Fruit fly (Drosophila melanogaster) whole organism, embryonic: ENCODE results near the gene SerRS.

ENCODE experiments used
- Asciz ChIP-seq: fragments of 200-800 bp; sonication (Bioruptor generic); optimal IDR thresholded peaks from 2 replicates; lab custom pipeline; 2017; ENCODE audit warnings: missing biosample characterization, mild to moderate bottlenecking, missing genetic modification characterization, missing genetic modification reagents
- Awh ChIP-seq: fragments of 200-800 bp; sonication (Bioruptor generic); IDR thresholded peaks from 2 replicates; pipeline ENCODE4, ENCODE4 v1.3.6; 2022; ENCODE audit warnings: missing biosample characterization, missing genetic modification characterization
- Bdp1 ChIP-seq: fragments of 200-800 bp; sonication (Bioruptor generic); optimal IDR thresholded peaks from 3 replicates; lab custom pipeline; 2016; ENCODE audit warnings: missing biosample characterization, missing genetic modification characterization
- CG10321 ChIP-seq: fragments of 200-800 bp; sonication (Bioruptor generic); IDR thresholded peaks from 2 replicates; pipeline ENCODE4 v1.3.6; 2022; ENCODE audit warnings: missing biosample characterization, missing genetic modification characterization
- CG10543 ChIP-seq: fragments of 200-800 bp; sonication (Bioruptor generic); optimal IDR thresholded peaks from 3 replicates; lab custom pipeline; 2017; ENCODE audit warnings: missing biosample characterization, mild to moderate bottlenecking, missing genetic modification characterization, moderate library complexity
- CG11085 ChIP-seq: fragments of 200-800 bp; sonication (Bioruptor generic); IDR thresholded peaks from 2 replicates; pipeline ENCODE4 v1.3.6; 2022; ENCODE audit warnings: missing biosample characterization, missing genetic modification characterization
- CG11247 ChIP-seq: fragments of 200-800 bp; sonication (Bioruptor generic); IDR thresholded peaks from 2 replicates; pipeline ENCODE4 v1.3.6; 2022; ENCODE audit warnings: missing biosample characterization, missing genetic modification characterization
- CG12942 ChIP-seq: fragments of 200-800 bp; sonication (Bioruptor generic); optimal IDR thresholded peaks from 3 replicates; lab custom pipeline; 2016; ENCODE audit warnings: missing biosample characterization, missing genetic modification characterization
- CG1529 ChIP-seq: fragments of 200-800 bp; sonication (Bioruptor generic); optimal IDR thresholded peaks from 3 replicates; lab custom pipeline; 2018; ENCODE audit warnings: missing biosample characterization, missing genetic modification characterization
- CG16813 ChIP-seq: fragments of 200-800 bp; sonication (Bioruptor generic); IDR thresholded peaks from 3 replicates; pipeline ENCODE4 v1.3.6; 2022; ENCODE audit warnings: missing biosample characterization, missing genetic modification characterization; ENCODE audit not compliant: partially characterized antibody
- CG17829 ChIP-seq: fragments of 200-800 bp; optimal IDR thresholded peaks from 2 replicates; lab custom pipeline; 2019; ENCODE audit warnings: missing biosample characterization, mild to moderate bottlenecking, missing genetic modification characterization, moderate library complexity
- CG18262 ChIP-seq: fragments of 200-800 bp; optimal IDR thresholded peaks from 3 replicates; lab custom pipeline; 2019; ENCODE audit warnings: missing biosample characterization, mild to moderate bottlenecking, missing genetic modification characterization, moderate library complexity
- CG1832 ChIP-seq: fragments of 200-800 bp; sonication (Bioruptor generic); optimal IDR thresholded peaks from 2 replicates; lab custom pipeline; 2017; ENCODE audit warnings: missing biosample characterization, mild to moderate bottlenecking, missing genetic modification characterization, inconsistent platforms
- CG18764 ChIP-seq: fragments of 200-800 bp; sonication (Bioruptor generic); optimal IDR thresholded peaks from 3 replicates; lab custom pipeline; 2016; ENCODE audit warnings: missing biosample characterization, missing genetic modification characterization
- CG31441 ChIP-seq: fragments of 200-800 bp; sonication (Bioruptor generic); IDR thresholded peaks from 2 replicates; pipeline ENCODE4 v1.3.6; 2022; ENCODE audit warnings: missing biosample characterization, missing genetic modification characterization
- CG42726 ChIP-seq: fragments of 200-800 bp; sonication (Bioruptor generic); IDR thresholded peaks from 2 replicates; pipeline ENCODE4 v1.3.6; 2022; ENCODE audit warnings: missing biosample characterization, missing genetic modification characterization; ENCODE audit not compliant: partially characterized antibody
- CG4404 ChIP-seq: fragments of 200-800 bp; sonication (Bioruptor generic); IDR thresholded peaks from 2 replicates; pipeline ENCODE4 v1.3.6; 2022; ENCODE audit warnings: missing biosample characterization, missing genetic modification characterization
- CG5245 ChIP-seq: fragments of 200-800 bp; sonication (Bioruptor generic); optimal IDR thresholded peaks from 3 replicates; lab custom pipeline; 2016; ENCODE audit warnings: missing biosample characterization, missing genetic modification characterization
- CG6175 ChIP-seq: fragments of 200-800 bp; sonication (Bioruptor generic); IDR thresholded peaks from 3 replicates; pipeline ENCODE4 v1.3.6; 2022; ENCODE audit warnings: missing biosample characterization, missing genetic modification characterization
- CG8290 ChIP-seq, 3 experiments: fragments of 200-800 bp; sonication (Bioruptor generic); optimal IDR thresholded peaks; 2 replicates each; lab custom pipeline; 2016 to 2019; ENCODE audit warnings: missing biosample characterization in 3 of 3, missing genetic modification characterization in 3 of 3, mild to moderate bottlenecking in 2 of 3, moderate library complexity in 1 of 3
- CG8478 ChIP-seq: fragments of >200 bp; optimal IDR thresholded peaks from 2 replicates; lab custom pipeline; 2018
- CG9817 ChIP-seq: fragments of 200-800 bp; sonication (Bioruptor generic); optimal IDR thresholded peaks from 2 replicates; lab custom pipeline; 2018; ENCODE audit warnings: missing biosample characterization, mild to moderate bottlenecking, missing genetic modification characterization, moderate library complexity
- Dad ChIP-seq: fragments of 200-800 bp; sonication (Bioruptor generic); optimal IDR thresholded peaks from 3 replicates; lab custom pipeline; 2016; ENCODE audit warnings: missing biosample characterization, missing genetic modification characterization
- Doc2 ChIP-seq: fragments of 200-800 bp; sonication (Bioruptor generic); IDR thresholded peaks from 2 replicates; pipeline ENCODE4 v1.3.6; 2022; ENCODE audit warnings: missing biosample characterization, missing genetic modification characterization
- E2f2 ChIP-seq: fragments of 200-800 bp; sonication (Bioruptor generic); IDR thresholded peaks from 2 replicates; pipeline ENCODE4 v1.3.6; 2022; ENCODE audit warnings: missing biosample characterization, missing genetic modification characterization
- Fer1 ChIP-seq: fragments of 200-800 bp; sonication (Bioruptor generic); optimal IDR thresholded peaks from 2 replicates; lab custom pipeline; 2017; ENCODE audit warnings: missing biosample characterization, mild to moderate bottlenecking, missing genetic modification characterization
- HLH3B ChIP-seq: fragments of 200-800 bp; sonication (Bioruptor generic); IDR thresholded peaks from 2 replicates; pipeline ENCODE4 v1.3.6; 2022; ENCODE audit warnings: missing biosample characterization, missing genetic modification characterization
- Hr51 ChIP-seq, 2 experiments: fragments of 200-800 bp; sonication (Bioruptor generic); optimal IDR thresholded peaks; 2 replicates in 1 of 2; 3 replicates in 1 of 2; lab custom pipeline; 2016 to 2018; ENCODE audit warnings: missing biosample characterization in 2 of 2, missing genetic modification characterization in 2 of 2, mild to moderate bottlenecking in 1 of 2, moderate library complexity in 1 of 2
- Pdp1 ChIP-seq, 2 experiments: fragments of 200-800 bp; sonication (Bioruptor generic); optimal IDR thresholded peaks; 3 replicates each; lab custom pipeline; 2016; ENCODE audit warnings: missing biosample characterization in 2 of 2, missing genetic modification characterization in 2 of 2, mild to moderate bottlenecking in 1 of 2, moderate library complexity in 1 of 2
- Rfx ChIP-seq: fragments of 200-800 bp; sonication (Bioruptor generic); IDR thresholded peaks from 2 replicates; pipeline ENCODE4 v1.3.6; 2022; ENCODE audit warnings: missing biosample characterization, missing genetic modification characterization
- Tbp ChIP-seq: fragments of >200 bp; optimal IDR thresholded peaks from 2 replicates; lab custom pipeline; 2018; ENCODE audit warnings: missing biosample characterization, missing genetic modification characterization
- ab ChIP-seq: fragments of 200-800 bp; sonication (Bioruptor generic); optimal IDR thresholded peaks from 2 replicates; lab custom pipeline; 2016; ENCODE audit warnings: missing biosample characterization, missing genetic modification characterization
- ash1 ChIP-seq: fragments of 200-800 bp; sonication (Bioruptor generic); optimal IDR thresholded peaks from 2 replicates; lab custom pipeline; 2018; ENCODE audit warnings: missing biosample characterization, mild to moderate bottlenecking, missing genetic modification characterization
- br ChIP-seq: fragments of >200 bp; optimal IDR thresholded peaks from 2 replicates; lab custom pipeline; 2017
- chinmo ChIP-seq: fragments of 200-800 bp; sonication (Bioruptor generic); IDR thresholded peaks from 4 replicates; pipeline ENCODE4 v1.3.6; 2022; ENCODE audit warnings: missing biosample characterization, missing genetic modification characterization; ENCODE audit not compliant: partially characterized antibody
- crp ChIP-seq, 2 experiments: fragments of 200-800 bp; sonication (Bioruptor generic); optimal IDR thresholded peaks; 2 replicates in 1 of 2; 3 replicates in 1 of 2; lab custom pipeline; 2017; ENCODE audit warnings: missing biosample characterization in 2 of 2, missing genetic modification characterization in 2 of 2, mild to moderate bottlenecking in 1 of 2, moderate library complexity in 1 of 2
- dpn ChIP-seq, 2 experiments: fragments of 200-800 bp; sonication (Bioruptor generic); optimal IDR thresholded peaks; 3 replicates each; lab custom pipeline; 2016; ENCODE audit warnings: missing biosample characterization in 2 of 2, missing genetic modification characterization in 2 of 2
- en ChIP-seq: fragments of 200-800 bp; sonication (Bioruptor generic); optimal IDR thresholded peaks from 2 replicates; lab custom pipeline; 2016; ENCODE audit warnings: missing biosample characterization, missing genetic modification characterization
- fu2 ChIP-seq: fragments of 200-800 bp; sonication (Bioruptor generic); optimal IDR thresholded peaks from 2 replicates; lab custom pipeline; 2016; ENCODE audit warnings: missing biosample characterization, missing genetic modification characterization
- grn ChIP-seq: fragments of 200-800 bp; sonication (Bioruptor generic); optimal IDR thresholded peaks from 3 replicates; lab custom pipeline; 2017; ENCODE audit warnings: missing biosample characterization, missing genetic modification characterization
- hkb ChIP-seq, 2 experiments: fragments of 200-800 bp in 1 of 2; fragments of >200 bp in 1 of 2; sonication (Bioruptor generic) in 1 of 2; IDR thresholded peaks in 1 of 2; optimal IDR thresholded peaks in 1 of 2; 2 replicates each; pipeline versions ENCODE4 v1.3.6 to Lab custom; 2017 to 2022; ENCODE audit warnings: missing biosample characterization in 1 of 2, missing genetic modification characterization in 1 of 2
- pho ChIP-seq: fragments of 200-800 bp; sonication (Bioruptor generic); optimal IDR thresholded peaks from 2 replicates; lab custom pipeline; 2016; ENCODE audit warnings: missing biosample characterization, missing genetic modification characterization
- prd ChIP-seq, 3 experiments: fragments of >200 bp in 2 of 3; fragments of 200-800 bp in 1 of 3; sonication (Bioruptor generic) in 1 of 3; optimal IDR thresholded peaks in 2 of 3; IDR thresholded peaks in 1 of 3; 2 replicates in 2 of 3; 3 replicates in 1 of 3; pipeline versions ENCODE4 v1.3.6 to Lab custom; 2017 to 2022; ENCODE audit warnings: missing biosample characterization in 1 of 3, missing genetic modification characterization in 1 of 3
- seq ChIP-seq: fragments of 200-800 bp; sonication (Bioruptor generic); IDR thresholded peaks from 2 replicates; pipeline ENCODE4 v1.3.6; 2022; ENCODE audit warnings: missing biosample characterization, missing genetic modification characterization
- slbo ChIP-seq: fragments of 200-800 bp; sonication (Bioruptor generic); IDR thresholded peaks from 2 replicates; pipeline ENCODE4 v1.3.6; 2022; ENCODE audit warnings: missing biosample characterization, missing genetic modification characterization
- so ChIP-seq: fragments of 200-800 bp; sonication (Bioruptor generic); IDR thresholded peaks from 3 replicates; pipeline ENCODE4 v1.3.6; 2022; ENCODE audit warnings: missing biosample characterization, missing genetic modification characterization
- ssp ChIP-seq: fragments of 200-800 bp; sonication (Bioruptor generic); IDR thresholded peaks from 2 replicates; pipeline ENCODE4 v1.3.6; 2022; ENCODE audit warnings: missing biosample characterization, missing genetic modification characterization
- z ChIP-seq: fragments of 200-800 bp; sonication (Bioruptor generic); IDR thresholded peaks from 3 replicates; pipeline ENCODE4 v1.3.6; 2022; ENCODE audit warnings: missing biosample characterization, missing genetic modification characterization
- zen2 ChIP-seq: fragments of 200-800 bp; sonication (Bioruptor generic); IDR thresholded peaks from 3 replicates; pipeline ENCODE4 v1.3.6; 2022; ENCODE audit warnings: missing biosample characterization, missing genetic modification characterization; ENCODE audit not compliant: partially characterized antibody

Gene SerRS

DNA sequence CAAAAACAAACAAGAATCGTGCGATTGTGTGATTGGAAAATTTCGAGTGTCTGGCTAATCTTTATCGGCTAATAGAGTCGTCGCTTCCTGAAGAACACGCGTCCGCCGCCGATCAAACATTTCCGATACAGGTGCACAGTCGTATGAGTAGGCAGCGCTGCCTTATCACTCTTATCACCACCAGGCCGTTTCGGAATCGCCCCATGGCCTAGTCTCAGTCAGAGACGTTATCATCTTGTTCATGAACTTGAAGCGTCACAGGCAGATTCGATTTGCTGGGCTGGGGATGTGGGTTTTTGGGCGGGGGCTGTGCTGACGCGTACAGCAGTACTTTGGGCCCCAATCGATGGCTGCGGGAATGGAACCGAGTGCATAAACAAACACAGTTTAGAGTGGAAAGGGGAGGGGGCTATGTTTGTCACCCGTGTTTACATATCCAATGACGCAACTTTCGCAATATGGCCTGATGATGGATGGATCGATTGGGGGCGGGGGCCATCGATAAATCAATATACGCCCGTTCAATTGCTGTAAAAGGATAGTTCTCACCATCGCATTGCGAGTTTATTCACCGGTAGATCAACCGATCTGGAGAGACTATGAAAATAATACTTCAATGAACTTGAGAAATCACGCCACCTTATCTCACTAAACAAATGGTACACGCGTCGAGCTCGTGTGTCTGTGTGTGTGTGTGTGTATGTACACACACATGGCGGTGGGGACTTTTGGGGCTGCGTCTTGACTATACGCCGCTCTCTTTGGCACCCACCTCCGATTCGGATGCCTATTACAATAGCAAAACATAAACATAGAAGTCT lies 21.0 kb upstream of the SerRS start (continued):
- TF ChIP-seq CG6175 (no peak), CG5245 (GFP tag; lab: Kevin White, UChicago) (no peak), slbo (GFP tag; lab: Robert Waterston, UW) (no peak), HLH3B (GFP tag; lab: Robert Waterston, UW) (no peak), CG8478 (lab: Kevin White, UChicago) (no peak), CG17829 (tag; lab: Kevin White, UChicago) (no peak), CG12942 (GFP tag; lab: Kevin White, UChicago) (no peak), CG10543 (GFP tag; lab: Kevin White, UChicago) (peak; percentile 61), en (GFP tag; lab: Kevin White, UChicago) (peak; percentile 73), CG8290 (GFP tag; optimal IDR thresholded peaks at IDR 0.05; lab: Kevin White, UChicago) (no peak), CG8290 (tag; optimal IDR thresholded peaks at IDR 0.05; lab: Kevin White, UChicago) (peak in 1 of 2 experiments; percentile 18), Asciz (peak; percentile 1), chinmo (0 out of 4 replicates have a peak, but pooled peaks have one; percentile 37), fu2 (GFP tag; lab: Kevin White, UChicago) (no peak), prd (optimal IDR thresholded peaks at IDR 0.05; lab: Kevin White, UChicago) (no peak), prd (GFP tag; IDR thresholded peaks at IDR 0.05; lab: Robert Waterston, UW) (no peak), CG9817 (tag; lab: Kevin White, UChicago) (no peak), Pdp1 (GFP tag; optimal IDR thresholded peaks at IDR 0.05; lab: Kevin White, UChicago) (peak in 1 of 2 experiments; percentile 64), Bdp1 (no peak), pho (no peak)

DNA sequence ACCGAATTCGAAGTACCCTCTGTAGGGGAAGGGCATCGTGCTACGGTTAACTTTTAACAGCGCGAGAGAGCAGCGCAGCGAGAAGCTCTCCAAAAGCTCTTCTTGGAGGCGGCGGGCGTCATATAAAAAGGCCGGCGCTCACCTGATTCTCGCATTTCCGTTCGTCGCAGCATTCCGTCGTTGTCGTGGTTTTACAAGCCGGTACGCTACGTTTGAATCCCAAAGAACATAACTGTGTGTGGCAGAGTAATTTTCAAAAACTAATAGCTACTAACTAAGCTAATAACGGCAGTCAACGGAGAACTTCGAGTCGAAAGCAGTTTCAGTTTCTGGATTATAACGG lies 19.2 kb upstream of the SerRS start, which contains the start of gene FASN1:
FASN1 (plus strand) TSS at position 151 of the 343 bp plus-strand sequence.
- TF ChIP-seq crp (GFP tag; optimal IDR thresholded peaks at IDR 0.05; lab: Kevin White, UChicago) (no peak), zen2 (GFP tag; lab: Robert Waterston, UW) (no peak), grn (GFP tag; lab: Kevin White, UChicago) (no peak), CG42726 (0 out of 2 replicates have a peak, but pooled peaks have one; percentile 31), dpn (GFP tag; optimal IDR thresholded peaks at IDR 0.05; lab: Kevin White, UChicago) (no peak), CG18764 (GFP tag; lab: Kevin White, UChicago) (no peak), CG1529 (GFP tag; lab: Kevin White, UChicago) (no peak), seq (no peak; the same call in 1 of the 2 replicates), br (lab: Kevin White, UChicago) (no peak), Awh (GFP tag; lab: Robert Waterston, UW) (no peak), CG4404 (no peak), ash1 (GFP tag; lab: Kevin White, UChicago) (peak; percentile 7), CG31441 (GFP tag; lab: Robert Waterston, UW) (peak; percentile 5; the same call in 1 of the 2 replicates), CG1832 (GFP tag; lab: Kevin White, UChicago) (no peak), Doc2 (GFP tag; lab: Robert Waterston, UW) (no peak), E2f2 (GFP tag; lab: Robert Waterston, UW) (no peak; the same call in 1 of the 2 replicates), Dad (peak; percentile 0), CG11247 (GFP tag; lab: Robert Waterston, UW) (no peak), Fer1 (peak; percentile 19), ab (no peak), ssp (GFP tag; lab: Robert Waterston, UW) (no peak), CG16813 (GFP tag; lab: Robert Waterston, UW) (no peak), Rfx (GFP tag; lab: Robert Waterston, UW) (no peak; the same call in 1 of the 2 replicates), hkb (optimal IDR thresholded peaks at IDR 0.05; lab: Kevin White, UChicago) (no peak), hkb (GFP tag; IDR thresholded peaks at IDR 0.05; lab: Robert Waterston, UW) (peak; percentile 50; the same call in 1 of the 2 replicates), CG18262 (tag; lab: Kevin White, UChicago) (peak; percentile 27), CG11085 (GFP tag; lab: Robert Waterston, UW) (no peak), Tbp (GFP tag; lab: Kevin White, UChicago) (no peak), CG10321 (GFP tag; lab: Robert Waterston, UW) (no peak), so (GFP tag; lab: Robert Waterston, UW) (0 out of 3 replicates have a peak, but pooled peaks have one; percentile 24), z (GFP tag; lab: Robert Waterston, UW) (no peak), Hr51 (GFP tag; optimal IDR thresholded peaks at IDR 0.05; lab: Kevin White, UChicago) (no peak)
